Worm (Caenorhabditis elegans) whole organism, young adult: ENCODE measurements around the gene F47G9.4.

ENCODE experiments used
- B0261.1 ChIP-seq: sonication (generic microtip); optimal IDR thresholded peaks from 2 replicates; lab custom pipeline; 2016; ENCODE audit warnings: mild to moderate bottlenecking, missing genetic modification characterization, moderate library complexity, missing compliant biosample characterization
- F10E7.11 ChIP-seq: sonication (generic microtip); optimal IDR thresholded peaks from 2 replicates; lab custom pipeline; 2017; ENCODE audit warnings: mild to moderate bottlenecking, missing genetic modification characterization, moderate library complexity, missing compliant biosample characterization
- F23B12.7 ChIP-seq: sonication (generic microtip); optimal IDR thresholded peaks from 2 replicates; lab custom pipeline; 2017; ENCODE audit warnings: missing genetic modification characterization, mild to moderate bottlenecking, missing compliant biosample characterization, antibody characterized with exemption, moderate library complexity; ENCODE audit not compliant: insufficient read depth
- F49E8.2 ChIP-seq: sonication (generic microtip); optimal IDR thresholded peaks from 3 replicates; lab custom pipeline; 2017; ENCODE audit warnings: missing genetic modification characterization, mild to moderate bottlenecking, missing compliant biosample characterization, antibody characterized with exemption, moderate library complexity; ENCODE audit not compliant: insufficient read depth
- F55B11.4 ChIP-seq: sonication (generic microtip); optimal IDR thresholded peaks from 2 replicates; lab custom pipeline; 2016; ENCODE audit warnings: missing compliant biosample characterization, missing genetic modification characterization, borderline replicate concordance; ENCODE audit not compliant: insufficient read depth
- F57A8.1 ChIP-seq: fragments of 200-800 bp; sonication (Bioruptor generic); optimal IDR thresholded peaks from 2 replicates; lab custom pipeline; 2018; ENCODE audit warnings: mild to moderate bottlenecking, missing genetic modification characterization, moderate library complexity, missing compliant biosample characterization
- K11D2.4 ChIP-seq: fragments of 200-800 bp; sonication (Bioruptor generic); IDR thresholded peaks from 2 replicates; pipeline ENCODE4 v1.3.6; 2022; ENCODE audit warnings: missing genetic modification reagents, missing genetic modification characterization, missing compliant biosample characterization
- T26A5.8 ChIP-seq: sonication (generic microtip); optimal IDR thresholded peaks from 2 replicates; lab custom pipeline; 2016; ENCODE audit warnings: missing genetic modification characterization, missing compliant biosample characterization
- Y53F4B.3 ChIP-seq: fragments of 200-800 bp; sonication (Bioruptor generic); IDR thresholded peaks from 2 replicates; pipeline ENCODE4 v1.3.6; 2022; ENCODE audit warnings: missing genetic modification reagents, missing genetic modification characterization, missing compliant biosample characterization
- ZK185.1 ChIP-seq: sonication (generic microtip); optimal IDR thresholded peaks from 2 replicates; lab custom pipeline; 2016; ENCODE audit warnings: mild to moderate bottlenecking, missing genetic modification characterization, missing compliant biosample characterization; ENCODE audit not compliant: poor library complexity, severe bottlenecking
- ama-1 ChIP-seq, 3 experiments: fragments of 150-350 bp in 1 of 3; sonication (generic microtip) in 2 of 3; optimal IDR thresholded peaks; 2 replicates each; lab custom pipeline; 2014 to 2018; ENCODE audit warnings: missing biosample characterization in 2 of 3, missing genetic modification characterization in 2 of 3, missing genetic modification reagents in 2 of 3
- aptf-2 ChIP-seq: fragments of 200-800 bp; sonication (Bioruptor generic); conservative IDR thresholded peaks from 2 replicates; pipeline ENCODE4 v1.3.6; 2022; ENCODE audit warnings: missing genetic modification reagents, missing genetic modification characterization, missing compliant biosample characterization
- athp-1 ChIP-seq: sonication (generic microtip); optimal IDR thresholded peaks from 2 replicates; lab custom pipeline; 2017; ENCODE audit warnings: mild to moderate bottlenecking, missing genetic modification characterization, missing compliant biosample characterization
- bed-1 ChIP-seq: fragments of 200-800 bp; sonication (Bioruptor generic); IDR thresholded peaks from 2 replicates; pipeline ENCODE4 v1.3.6; 2022; ENCODE audit warnings: missing genetic modification reagents, missing genetic modification characterization, missing compliant biosample characterization
- bed-2 ChIP-seq: fragments of 200-800 bp; sonication (Bioruptor generic); IDR thresholded peaks from 2 replicates; pipeline ENCODE4 v1.3.6; 2022; ENCODE audit warnings: missing genetic modification reagents, missing genetic modification characterization, missing compliant biosample characterization
- ccch-3 ChIP-seq: fragments of 200-800 bp; sonication (Bioruptor generic); optimal IDR thresholded peaks from 2 replicates; lab custom pipeline; 2018; ENCODE audit warnings: mild to moderate bottlenecking, missing genetic modification characterization, missing compliant biosample characterization
- ceh-40 ChIP-seq: fragments of 200-800 bp; sonication (Bioruptor generic); IDR thresholded peaks from 2 replicates; pipeline ENCODE4 v1.3.6; 2022; ENCODE audit warnings: missing genetic modification characterization, missing compliant biosample characterization
- ceh-79 ChIP-seq: sonication (generic microtip); optimal IDR thresholded peaks from 2 replicates; lab custom pipeline; 2017; ENCODE audit warnings: mild to moderate bottlenecking, missing genetic modification characterization, missing compliant biosample characterization
- egl-44 ChIP-seq: fragments of 200-800 bp; sonication (Bioruptor generic); IDR thresholded peaks from 2 replicates; pipeline ENCODE4 v1.3.6; 2022; ENCODE audit warnings: missing genetic modification reagents, missing genetic modification characterization, missing compliant biosample characterization
- lin-54 ChIP-seq: fragments of 200-800 bp; sonication (Bioruptor generic); optimal IDR thresholded peaks from 2 replicates; lab custom pipeline; 2018; ENCODE audit warnings: mild to moderate bottlenecking, missing genetic modification characterization, missing compliant biosample characterization
- lsl-1 ChIP-seq: fragments of 200-800 bp; sonication (Bioruptor generic); optimal IDR thresholded peaks from 2 replicates; lab custom pipeline; 2018; ENCODE audit warnings: mild to moderate bottlenecking, missing genetic modification characterization, moderate library complexity, missing compliant biosample characterization
- madf-3 ChIP-seq: fragments of 200-800 bp; sonication (Bioruptor generic); IDR thresholded peaks from 2 replicates; pipeline ENCODE4 v1.3.6; 2022; ENCODE audit warnings: missing genetic modification reagents, missing genetic modification characterization, missing compliant biosample characterization
- madf-6 ChIP-seq: fragments of 200-800 bp; sonication (Bioruptor generic); IDR thresholded peaks from 2 replicates; pipeline ENCODE4 v1.3.6; 2022; ENCODE audit warnings: missing genetic modification reagents, missing genetic modification characterization, missing compliant biosample characterization
- madf-8 ChIP-seq: fragments of 200-800 bp; sonication (Bioruptor generic); conservative IDR thresholded peaks from 2 replicates; pipeline ENCODE4 v1.3.6; 2022; ENCODE audit warnings: missing genetic modification reagents, missing genetic modification characterization, missing compliant biosample characterization
- mcd-1 ChIP-seq: fragments of 200-800 bp; sonication (Bioruptor generic); IDR thresholded peaks from 2 replicates; pipeline ENCODE4 v1.3.6; 2022; ENCODE audit warnings: missing genetic modification reagents, missing genetic modification characterization, missing compliant biosample characterization
- mxl-1 ChIP-seq: sonication (generic microtip); optimal IDR thresholded peaks from 2 replicates; lab custom pipeline; 2016; ENCODE audit warnings: missing genetic modification characterization, missing compliant biosample characterization
- nfya-2 ChIP-seq: fragments of 200-800 bp; sonication (Bioruptor generic); IDR thresholded peaks from 2 replicates; pipeline ENCODE4 v1.3.6; 2022; ENCODE audit warnings: missing genetic modification reagents, missing genetic modification characterization, missing compliant biosample characterization
- nfyb-1 ChIP-seq: fragments of 200-800 bp; sonication (Bioruptor generic); IDR thresholded peaks from 2 replicates; pipeline ENCODE4 v1.3.6; 2022; ENCODE audit warnings: missing genetic modification reagents, missing genetic modification characterization, missing compliant biosample characterization
- nhr-179 ChIP-seq: sonication (generic microtip); optimal IDR thresholded peaks from 2 replicates; lab custom pipeline; 2016; ENCODE audit warnings: mild to moderate bottlenecking, missing genetic modification characterization, missing compliant biosample characterization
- nhr-90 ChIP-seq: sonication (generic microtip); optimal IDR thresholded peaks from 2 replicates; lab custom pipeline; 2016; ENCODE audit warnings: missing genotype, mild to moderate bottlenecking, missing genetic modification characterization, missing compliant biosample characterization
- rec-8 ChIP-seq, 2 experiments: sonication (generic microtip); optimal IDR thresholded peaks; 2 replicates each; lab custom pipeline; 2016; ENCODE audit warnings: mild to moderate bottlenecking in 2 of 2, missing genetic modification characterization in 2 of 2, missing genetic modification reagents in 2 of 2, missing genotype in 2 of 2, missing biosample characterization in 1 of 2, missing compliant biosample characterization in 1 of 2, moderate library complexity in 1 of 2
- sptf-2 ChIP-seq: fragments of 200-800 bp; sonication (Bioruptor generic); optimal IDR thresholded peaks from 2 replicates; lab custom pipeline; 2018; ENCODE audit warnings: mild to moderate bottlenecking, missing genetic modification characterization, missing compliant biosample characterization
- xnd-1 ChIP-seq: sonication (generic microtip); optimal IDR thresholded peaks from 2 replicates; lab custom pipeline; 2016; ENCODE audit warnings: missing genotype, missing genetic modification reagents, missing genetic modification characterization, missing compliant biosample characterization
- ztf-18 ChIP-seq: sonication (generic microtip); optimal IDR thresholded peaks from 2 replicates; lab custom pipeline; 2016; ENCODE audit warnings: missing genotype, mild to moderate bottlenecking, missing genetic modification characterization, missing compliant biosample characterization
- ztf-22 ChIP-seq: fragments of 200-800 bp; sonication (Bioruptor generic); optimal IDR thresholded peaks from 2 replicates; lab custom pipeline; 2018; ENCODE audit warnings: mild to moderate bottlenecking, missing genetic modification characterization, moderate library complexity, missing compliant biosample characterization

The F47G9.4 gene

DNA sequence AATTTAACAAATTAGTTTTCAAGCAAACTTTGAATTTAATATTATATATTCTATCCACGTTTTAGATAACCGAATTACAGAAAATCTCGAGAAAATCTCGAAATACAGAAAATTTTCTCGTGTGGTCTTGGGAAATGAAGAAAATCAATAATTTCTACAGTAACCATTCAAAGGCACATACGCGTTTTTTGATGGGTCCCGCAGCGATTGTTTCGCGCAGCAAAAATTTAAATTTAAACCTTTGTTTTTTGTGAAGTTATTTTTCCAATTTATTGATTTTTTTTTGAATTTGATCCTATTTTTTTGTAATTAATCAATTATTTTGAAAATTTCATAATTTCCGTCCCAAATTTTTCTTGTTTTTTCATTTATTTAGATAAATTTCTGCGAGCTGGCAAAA, 42.1 kb downstream of the F47G9.4 start (continued):
- TF ChIP-seq madf-8 (peak; percentile 81), nhr-179 (tag; lab: Kevin White, UChicago) (no peak), xnd-1 (tag; lab: Kevin White, UChicago) (peak; percentile 96), mcd-1 (GFP tag; lab: Robert Waterston, UW) (peak; percentile 37; the same call in 1 of the 2 replicates), F49E8.2 (tag; lab: Kevin White, UChicago) (peak; percentile 37), ama-1 (optimal IDR thresholded peaks at IDR 0.05; lab: Kevin White, UChicago) (no peak), ama-1 (GFP tag; optimal IDR thresholded peaks at IDR 0.05; lab: Kevin White, UChicago) (no peak), lsl-1 (peak; percentile 93), aptf-2 (GFP tag; lab: Robert Waterston, UW) (no peak), ceh-79 (tag; lab: Kevin White, UChicago) (no peak), nfyb-1 (GFP tag; lab: Robert Waterston, UW) (no peak), athp-1 (tag; lab: Kevin White, UChicago) (peak; percentile 6), lin-54 (GFP tag; lab: Kevin White, UChicago) (peak; percentile 78)

DNA sequence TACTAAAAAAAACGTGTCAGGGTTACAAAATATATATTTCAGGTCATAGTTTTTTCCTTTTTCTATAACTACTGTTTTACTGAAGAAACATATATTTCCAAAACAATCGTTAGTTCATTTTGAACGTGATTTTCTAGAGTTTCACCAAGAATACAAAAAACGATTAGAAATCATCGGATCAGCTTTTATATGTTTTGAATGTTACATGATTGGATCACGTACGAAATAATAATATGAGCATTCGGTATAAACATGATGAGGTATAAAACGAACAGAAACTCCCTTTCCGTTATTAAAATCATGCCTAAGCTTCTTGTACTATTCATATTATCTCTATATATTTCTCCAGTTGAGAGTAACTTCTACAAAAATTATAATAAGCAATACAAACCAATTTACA, 48.8 kb downstream of the F47G9.4 start, which contains the start of gene clec-223:
clec-223 (plus strand) TSS at position 301 of the 400 bp plus-strand sequence.
- TF ChIP-seq F55B11.4 (tag; lab: Kevin White, UChicago) (no peak), athp-1 (tag; lab: Kevin White, UChicago) (no peak), egl-44 (GFP tag; lab: Robert Waterston, UW) (no peak), mcd-1 (GFP tag; lab: Robert Waterston, UW) (no peak), F57A8.1 (GFP tag; lab: Kevin White, UChicago) (no peak), madf-3 (no peak), K11D2.4 (GFP tag; lab: Robert Waterston, UW) (no peak), ztf-18 (tag; lab: Kevin White, UChicago) (no peak), sptf-2 (GFP tag; lab: Kevin White, UChicago) (no peak)

DNA sequence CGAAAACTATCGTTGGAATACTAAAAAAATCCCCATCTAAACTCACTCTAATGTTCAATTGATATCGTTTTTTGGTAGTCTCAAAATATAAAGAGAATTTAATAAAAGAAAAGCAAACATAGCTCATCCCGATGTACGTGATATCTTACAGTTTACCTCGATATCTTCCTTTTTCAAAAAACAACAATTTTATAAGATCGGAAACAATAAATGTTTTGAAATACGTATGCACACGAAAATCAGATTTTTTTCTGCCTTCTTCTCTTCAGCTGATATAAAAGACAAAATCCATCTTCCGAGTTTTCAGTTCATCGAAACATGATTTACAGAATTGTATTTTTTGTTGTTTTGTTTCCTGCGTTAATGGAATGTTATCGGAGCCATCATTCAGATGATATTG, 50.6 kb downstream of the F47G9.4 start, which contains the start of gene clec-222:
clec-222 (plus strand) TSS at position 301 of the 400 bp plus-strand sequence.
- no peak for TF ChIP-seq T26A5.8
- TF ChIP-seq ceh-40 (GFP tag; lab: Robert Waterston, UW), result no peak
- no peak for TF ChIP-seq bed-2
- TF ChIP-seq ccch-3 (GFP tag; lab: Kevin White, UChicago), result no peak
- TF ChIP-seq sptf-2 (GFP tag; lab: Kevin White, UChicago), result no peak
- TF ChIP-seq nhr-90, result no peak
- TF ChIP-seq mxl-1 (tag; lab: Kevin White, UChicago), result no peak

ce11 chrV:11268791-11269190, 52.8 kb downstream of the F47G9.4 start, which contains the start of gene str-115:
Gene str-115, plus strand, starts transcription at chrV:11269091.
- TF ChIP-seq egl-44 (GFP tag; lab: Robert Waterston, UW) (no peak), ZK185.1 (tag; lab: Kevin White, UChicago) (no peak), F49E8.2 (tag; lab: Kevin White, UChicago) (no peak), nfya-2 (GFP tag; lab: Robert Waterston, UW) (no peak), ztf-22 (GFP tag; lab: Kevin White, UChicago) (no peak), Y53F4B.3 (GFP tag; lab: Robert Waterston, UW) (no peak), F23B12.7 (tag; lab: Kevin White, UChicago) (no peak), rec-8 (tag; optimal IDR thresholded peaks at IDR 0.05; lab: Kevin White, UChicago) (no peak), madf-3 (no peak), F10E7.11 (tag; lab: Kevin White, UChicago) (no peak), ama-1 (optimal IDR thresholded peaks at IDR 0.05; lab: Kevin White, UChicago) (no peak), ama-1 (GFP tag; optimal IDR thresholded peaks at IDR 0.05; lab: Kevin White, UChicago) (no peak), bed-1 (GFP tag; lab: Robert Waterston, UW) (no peak), B0261.1 (tag; lab: Kevin White, UChicago) (no peak), madf-6 (GFP tag; lab: Robert Waterston, UW) (no peak), lsl-1 (no peak)
